Worm (Caenorhabditis elegans): ENCODE data around the gene W03F9.4.
A peak's percentile ranks its signal among the peaks of the same experiment; 100 is the strongest.

Gene W03F9.4

DNA sequence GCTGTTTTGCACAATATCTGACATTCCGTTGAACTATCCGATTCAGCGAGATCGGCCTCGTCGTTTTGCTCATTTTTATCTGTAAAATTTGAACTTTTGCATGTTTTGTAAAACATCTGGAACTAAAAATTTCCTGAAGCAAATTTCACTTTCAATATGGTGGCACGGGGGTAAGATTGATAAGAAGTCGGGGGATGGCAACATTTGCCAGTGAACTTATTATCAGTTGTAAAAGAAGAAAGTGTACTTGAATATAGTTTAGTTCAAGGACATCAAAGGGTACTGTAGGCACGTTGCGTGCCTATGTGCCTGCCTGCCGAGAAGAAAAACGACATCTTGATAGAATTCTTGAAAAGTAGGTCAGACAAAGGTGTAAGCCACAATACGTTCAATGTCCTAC lies at the start of gene W03F9.4:
W03F9.4 (minus strand) TSS at position 79 of the 400 bp plus-strand sequence.
- TF ChIP-seq fos-1 (tag; optimal IDR thresholded peaks at IDR 0.05) (no peak), efl-1 (optimal IDR thresholded peaks at IDR 0.05) (no peak), efl-1 (GFP tag; optimal IDR thresholded peaks at IDR 0.05 in 1 of 2) (peak in 1 of 2 experiments; percentile 28), lir-3 (tag; optimal IDR thresholded peaks at IDR 0.05; ENCODE audit: poor library complexity) (no peak), sox-4 (tag; optimal IDR thresholded peaks at IDR 0.05) (no peak), isw-1 (GFP tag; IDR thresholded peaks at IDR 0.05) (no peak), nhr-20 (tag; optimal IDR thresholded peaks at IDR 0.05) (peak; percentile 26), hlh-17 (GFP tag; optimal IDR thresholded peaks at IDR 0.05; ENCODE audit: borderline replicate concordance) (no peak), blmp-1 (tag; optimal IDR thresholded peaks at IDR 0.05) (peak; percentile 55)

ce11 chrV:194760-195159 lies 43.6 kb upstream of the W03F9.4 start:
- no peak for TF ChIP-seq nhr-77 (tag; optimal IDR thresholded peaks at IDR 0.05)
- no peak for TF ChIP-seq lin-39 (tag; optimal IDR thresholded peaks at IDR 0.05)
- no peak for TF ChIP-seq ceh-63 (GFP tag; optimal IDR thresholded peaks at IDR 0.05)
- TF ChIP-seq blmp-1 (tag; optimal IDR thresholded peaks at IDR 0.05) = no peak
- no peak for TF ChIP-seq mab-9 (GFP tag; IDR thresholded peaks at IDR 0.05)
- no peak for TF ChIP-seq dsc-1 (tag; optimal IDR thresholded peaks at IDR 0.05)
- TF ChIP-seq irx-1 (tag; optimal IDR thresholded peaks at IDR 0.05) = no peak
- no peak for TF ChIP-seq nhr-84 (tag; optimal IDR thresholded peaks at IDR 0.05)
- TF ChIP-seq nhr-76 (tag; optimal IDR thresholded peaks at IDR 0.05) = no peak
- no peak for TF ChIP-seq aha-1 (tag; optimal IDR thresholded peaks at IDR 0.05)
- no peak for TF ChIP-seq unc-62 (GFP tag; optimal IDR thresholded peaks at IDR 0.05)
- TF ChIP-seq hlh-4 (tag; optimal IDR thresholded peaks at IDR 0.05) = no peak
- no peak for TF ChIP-seq hlh-17 (GFP tag; optimal IDR thresholded peaks at IDR 0.05; ENCODE audit: borderline replicate concordance)
- no peak for TF ChIP-seq elt-3 (tag; optimal IDR thresholded peaks at IDR 0.05)
- TF ChIP-seq tlp-1 (tag; optimal IDR thresholded peaks at IDR 0.05) = no peak
- no peak for TF ChIP-seq nhr-85 (tag)
- no peak for TF ChIP-seq alr-1 (tag; optimal IDR thresholded peaks at IDR 0.05; ENCODE audit: borderline replicate concordance)
- no peak for TF ChIP-seq lin-35 (GFP tag; optimal IDR thresholded peaks at IDR 0.05)
- TF ChIP-seq nhr-20 (tag; optimal IDR thresholded peaks at IDR 0.05) = no peak

- TF ChIP-seq efl-1 (optimal IDR thresholded peaks at IDR 0.05) (no peak), efl-1 (GFP tag; optimal IDR thresholded peaks at IDR 0.05 in 1 of 2) (peak in 1 of 2 experiments; percentile 52), unc-30 (tag; optimal IDR thresholded peaks at IDR 0.05) (no peak)
These were observed 38.2 kb upstream of the W03F9.4 start for ce11 chrV:189436-189835.

ce11 chrV:185694-186217 lies 34.6 kb upstream of the W03F9.4 start, which contains the start of gene arid-1:
Gene arid-1, plus strand, starts transcription at chrV:186167.
- TF ChIP-seq Y116A8C.19 (tag; optimal IDR thresholded peaks at IDR 0.05; ENCODE audit: borderline replicate concordance) (no peak), egl-13 (tag; optimal IDR thresholded peaks at IDR 0.05) (no peak), swsn-7 (tag; optimal IDR thresholded peaks at IDR 0.05) (peak; percentile 48), ceh-8 (GFP tag; optimal IDR thresholded peaks at IDR 0.05) (no peak), alr-1 (tag; optimal IDR thresholded peaks at IDR 0.05; ENCODE audit: borderline replicate concordance) (no peak), dsc-1 (tag; optimal IDR thresholded peaks at IDR 0.05) (no peak), xbp-1 (tag; optimal IDR thresholded peaks at IDR 0.05) (peak; percentile 8), aha-1 (tag; optimal IDR thresholded peaks at IDR 0.05) (no peak), C16A3.4 (tag; optimal IDR thresholded peaks at IDR 0.05) (no peak), ces-1 (GFP tag; optimal IDR thresholded peaks at IDR 0.05) (no peak), elt-3 (tag; optimal IDR thresholded peaks at IDR 0.05) (peak in 1 of 6 experiments; percentile 32), tlp-1 (tag; optimal IDR thresholded peaks at IDR 0.05) (no peak), irx-1 (tag; optimal IDR thresholded peaks at IDR 0.05) (peak; percentile 7), unc-86 (tag; optimal IDR thresholded peaks at IDR 0.05) (no peak), nhr-47 (tag; optimal IDR thresholded peaks at IDR 0.05) (peak; percentile 49), zip-4 (GFP tag; optimal IDR thresholded peaks at IDR 0.05) (no peak), skn-1 (tag; optimal IDR thresholded peaks at IDR 0.05) (peak; percentile 58), fkh-10 (GFP tag; optimal IDR thresholded peaks at IDR 0.05) (no peak), sptf-1 (tag; optimal IDR thresholded peaks at IDR 0.05) (no peak), snu-23 (GFP tag; optimal IDR thresholded peaks at IDR 0.05) (peak; percentile 61), ceh-88 (GFP tag; IDR thresholded peaks at IDR 0.05) (no peak), unc-98 (GFP tag; IDR thresholded peaks at IDR 0.05) (no peak), C34B4.2 (tag; optimal IDR thresholded peaks at IDR 0.05) (no peak), vab-15 (tag; optimal IDR thresholded peaks at IDR 0.05) (no peak), dpl-1 (GFP tag; optimal IDR thresholded peaks at IDR 0.05) (peak; percentile 56 to 77 (median 70)), blmp-1 (tag; optimal IDR thresholded peaks at IDR 0.05) (no peak), ceh-90 (tag; optimal IDR thresholded peaks at IDR 0.05) (no peak), grh-1 (GFP tag; IDR thresholded peaks at IDR 0.05) (no peak)

Measured in whole organism, L1 larva.